Worm (Caenorhabditis elegans) whole organism, midembryonic: ENCODE results near the gene F40F4.7.
A peak's percentile ranks its signal among the peaks of the same experiment; 100 is the strongest.

Source experiments
- T22C8.4 ChIP-seq: fragments of 200-800 bp; sonication (Bioruptor generic); IDR thresholded peaks from 2 replicates; pipeline ENCODE4 v1.3.6; 2022; ENCODE audit warnings: missing genetic modification characterization, missing compliant biosample characterization
- cog-1 ChIP-seq: sonication (generic microtip); optimal IDR thresholded peaks from 2 replicates; lab custom pipeline; 2016; ENCODE audit warnings: missing genetic modification characterization, missing compliant biosample characterization
- flt-1 ChIP-seq: fragments of 200-800 bp; sonication (Bioruptor generic); IDR thresholded peaks from 2 replicates; pipeline ENCODE4 v1.3.6; 2022; ENCODE audit warnings: missing genetic modification characterization, missing compliant biosample characterization
- klf-2 ChIP-seq: fragments of 200-800 bp; sonication (Bioruptor generic); conservative IDR thresholded peaks from 2 replicates; pipeline ENCODE4 v1.3.6; 2022; ENCODE audit warnings: missing genetic modification reagents, missing genetic modification characterization, missing compliant biosample characterization
- med-1 ChIP-seq: sonication (generic microtip); optimal IDR thresholded peaks from 2 replicates; lab custom pipeline; 2017; ENCODE audit warnings: missing genetic modification characterization, mild to moderate bottlenecking, missing compliant biosample characterization, antibody characterized with exemption, missing genetic modification reagents; ENCODE audit not compliant: insufficient read depth
- ref-1 ChIP-seq: fragments of 200-800 bp; sonication (Bioruptor generic); conservative IDR thresholded peaks from 2 replicates; pipeline ENCODE4 v1.3.6; 2022; ENCODE audit warnings: missing genetic modification reagents, missing genetic modification characterization, missing compliant biosample characterization
- tab-1 ChIP-seq: fragments of 200-800 bp; sonication (Bioruptor generic); IDR thresholded peaks from 2 replicates; pipeline ENCODE4 v1.3.6; 2022; ENCODE audit warnings: missing genetic modification characterization, missing compliant biosample characterization
- ztf-23 ChIP-seq: fragments of 200-800 bp; sonication (Bioruptor generic); IDR thresholded peaks from 2 replicates; pipeline ENCODE4 v1.3.6; 2022; ENCODE audit warnings: missing genetic modification reagents, missing genetic modification characterization, missing compliant biosample characterization
- ztf-29 ChIP-seq: fragments of 200-800 bp; sonication (Bioruptor generic); IDR thresholded peaks from 2 replicates; pipeline ENCODE4 v1.3.6; 2022; ENCODE audit warnings: missing genetic modification reagents, missing genetic modification characterization, missing compliant biosample characterization

F40F4.7 gene

DNA sequence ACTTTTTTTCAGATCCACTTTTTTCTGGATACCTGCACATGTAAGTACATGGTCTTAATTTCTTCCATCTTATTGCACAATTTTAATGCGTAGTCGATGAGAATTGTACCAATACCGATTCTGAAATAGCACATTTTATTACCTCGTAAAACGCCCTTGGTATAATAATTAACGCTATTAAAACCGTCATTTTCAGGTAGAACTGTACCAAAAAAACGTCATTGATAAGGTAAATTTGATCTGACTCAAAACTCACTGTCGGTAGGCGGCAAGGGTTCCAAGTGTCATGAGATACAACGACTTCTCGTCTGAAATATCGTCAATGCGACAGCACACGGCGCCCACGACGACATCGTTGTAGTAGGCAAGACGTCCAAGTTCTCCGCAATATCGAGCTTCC, 1.3 kb downstream of the F40F4.7 start:
- TF ChIP-seq klf-2 (GFP tag; lab: Robert Waterston, UW): no peak
- TF ChIP-seq T22C8.4 (GFP tag; lab: Robert Waterston, UW): no peak
- TF ChIP-seq tab-1: no peak
- TF ChIP-seq ref-1 (GFP tag; lab: Robert Waterston, UW): no peak
- no peak for TF ChIP-seq flt-1 (GFP tag; lab: Robert Waterston, UW)
- TF ChIP-seq cog-1 (tag; lab: Kevin White, UChicago): no peak
- TF ChIP-seq ztf-29: no peak
- TF ChIP-seq ztf-23 (GFP tag; lab: Robert Waterston, UW): no peak
- TF ChIP-seq med-1 (GFP tag; lab: Kevin White, UChicago): no peak

DNA sequence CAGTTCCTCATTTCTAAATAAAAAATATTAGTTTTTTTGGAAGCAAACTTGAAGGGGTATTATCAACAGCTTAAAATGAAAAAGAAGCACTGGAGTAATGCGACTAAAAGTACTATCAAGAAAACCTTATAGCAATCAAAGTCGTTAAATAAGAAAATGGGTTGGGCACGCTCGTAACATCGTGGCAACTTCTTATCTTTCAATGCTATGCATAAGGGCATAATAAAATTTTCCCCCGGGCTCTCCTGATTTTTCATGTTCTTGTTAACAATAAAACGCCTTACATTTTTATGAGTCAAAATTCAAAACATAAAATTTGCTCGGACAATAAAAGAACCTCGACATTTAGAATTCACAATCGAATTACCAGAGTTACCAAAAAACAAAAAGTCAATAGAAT, 2.1 kb downstream of the F40F4.7 start, which contains the start of gene irg-7:
TSS of gene irg-7 (minus strand) at position 23 of the 400 bp plus-strand sequence.
- TF ChIP-seq ztf-23 (GFP tag; lab: Robert Waterston, UW) (no peak), tab-1 (no peak), med-1 (GFP tag; lab: Kevin White, UChicago) (no peak), klf-2 (GFP tag; lab: Robert Waterston, UW) (no peak), flt-1 (GFP tag; lab: Robert Waterston, UW) (no peak), T22C8.4 (GFP tag; lab: Robert Waterston, UW) (no peak), cog-1 (tag; lab: Kevin White, UChicago) (no peak), ztf-29 (no peak), ref-1 (GFP tag; lab: Robert Waterston, UW) (no peak)

DNA sequence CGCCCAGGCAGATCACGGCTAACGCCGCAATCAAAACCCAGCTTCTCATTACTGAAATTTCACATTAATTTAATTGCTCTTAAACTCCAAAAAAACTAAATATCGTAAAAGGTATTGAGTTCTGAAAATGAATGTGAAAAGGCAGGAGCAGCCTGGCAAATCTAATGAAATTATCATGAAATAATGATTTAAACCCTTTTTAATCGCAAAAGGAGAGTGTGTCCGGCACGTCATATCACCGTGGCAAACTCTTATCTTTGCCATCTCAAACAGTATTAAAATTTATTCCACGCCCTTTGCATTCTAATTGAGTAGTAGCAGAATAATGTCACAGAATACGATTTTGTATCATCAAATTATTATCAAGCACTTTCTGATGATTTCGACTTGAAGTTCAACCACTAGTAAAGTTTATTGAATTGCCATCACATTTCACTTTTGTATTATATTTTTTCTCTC, 10.3 kb downstream of the F40F4.7 start, which contains the start of gene F28B4.3:
TSS of gene F28B4.3 (minus strand) at position 51 of the 459 bp plus-strand sequence.
- TF ChIP-seq cog-1 (tag; lab: Kevin White, UChicago) (no peak), flt-1 (GFP tag; lab: Robert Waterston, UW) (no peak), ztf-23 (GFP tag; lab: Robert Waterston, UW) (no peak), ref-1 (GFP tag; lab: Robert Waterston, UW) (no peak), ztf-29 (no peak), klf-2 (GFP tag; lab: Robert Waterston, UW) (no peak), med-1 (GFP tag; lab: Kevin White, UChicago) (no peak), T22C8.4 (GFP tag; lab: Robert Waterston, UW) (no peak), tab-1 (no peak)

DNA sequence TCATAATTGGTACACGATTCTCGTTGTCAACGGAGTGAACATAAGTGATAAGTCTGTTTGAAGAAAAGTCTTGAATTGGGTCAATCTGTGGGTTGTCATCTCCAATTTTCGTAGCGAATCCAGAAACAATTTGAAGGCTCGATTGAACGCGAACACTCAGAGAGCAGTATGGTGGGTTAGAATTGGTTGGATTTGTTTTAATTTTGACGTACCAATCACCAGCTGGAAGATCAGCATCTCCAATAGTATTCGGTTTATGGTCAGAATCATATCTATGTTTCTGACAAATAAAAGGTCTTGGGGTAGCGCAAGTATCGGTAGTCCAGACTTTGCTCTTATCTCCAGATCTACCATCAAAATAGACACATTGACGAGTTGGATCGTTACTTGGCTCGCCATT, 15.2 kb downstream of the F40F4.7 start:
- no peak for TF ChIP-seq med-1 (GFP tag; lab: Kevin White, UChicago)
- TF ChIP-seq ref-1 (GFP tag; lab: Robert Waterston, UW): no peak
- no peak for TF ChIP-seq cog-1 (tag; lab: Kevin White, UChicago)
- no peak for TF ChIP-seq ztf-29
- no peak for TF ChIP-seq tab-1
- TF ChIP-seq T22C8.4 (GFP tag; lab: Robert Waterston, UW): no peak
- no peak for TF ChIP-seq flt-1 (GFP tag; lab: Robert Waterston, UW)
- no peak for TF ChIP-seq ztf-23 (GFP tag; lab: Robert Waterston, UW)
- no peak for TF ChIP-seq klf-2 (GFP tag; lab: Robert Waterston, UW)

DNA sequence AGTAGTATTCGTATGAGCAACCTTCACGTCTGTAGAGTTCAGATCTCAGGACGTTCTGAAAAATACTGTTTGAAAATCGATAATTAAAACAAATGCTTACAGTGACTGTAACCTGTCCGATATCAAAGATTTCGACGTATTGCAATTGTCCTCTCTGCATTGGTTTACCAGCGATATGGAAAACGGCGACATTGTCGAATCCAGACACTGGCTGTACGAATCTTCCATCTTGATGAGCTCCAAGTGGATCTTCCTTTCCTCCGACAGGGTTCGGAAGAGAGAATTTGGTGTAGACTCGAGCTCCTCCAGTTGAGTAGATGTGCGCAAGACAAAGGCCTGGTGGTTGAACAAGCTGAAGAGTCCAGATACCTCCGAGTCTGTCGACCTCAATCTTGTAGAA, 17.0 kb downstream of the F40F4.7 start:
- TF ChIP-seq klf-2 (GFP tag; lab: Robert Waterston, UW): no peak
- no peak for TF ChIP-seq flt-1 (GFP tag; lab: Robert Waterston, UW)
- no peak for TF ChIP-seq med-1 (GFP tag; lab: Kevin White, UChicago)
- TF ChIP-seq ztf-23 (GFP tag; lab: Robert Waterston, UW): no peak
- no peak for TF ChIP-seq cog-1 (tag; lab: Kevin White, UChicago)
- TF ChIP-seq T22C8.4 (GFP tag; lab: Robert Waterston, UW): no peak
- no peak for TF ChIP-seq ref-1 (GFP tag; lab: Robert Waterston, UW)
- TF ChIP-seq tab-1: no peak
- no peak for TF ChIP-seq ztf-29

DNA sequence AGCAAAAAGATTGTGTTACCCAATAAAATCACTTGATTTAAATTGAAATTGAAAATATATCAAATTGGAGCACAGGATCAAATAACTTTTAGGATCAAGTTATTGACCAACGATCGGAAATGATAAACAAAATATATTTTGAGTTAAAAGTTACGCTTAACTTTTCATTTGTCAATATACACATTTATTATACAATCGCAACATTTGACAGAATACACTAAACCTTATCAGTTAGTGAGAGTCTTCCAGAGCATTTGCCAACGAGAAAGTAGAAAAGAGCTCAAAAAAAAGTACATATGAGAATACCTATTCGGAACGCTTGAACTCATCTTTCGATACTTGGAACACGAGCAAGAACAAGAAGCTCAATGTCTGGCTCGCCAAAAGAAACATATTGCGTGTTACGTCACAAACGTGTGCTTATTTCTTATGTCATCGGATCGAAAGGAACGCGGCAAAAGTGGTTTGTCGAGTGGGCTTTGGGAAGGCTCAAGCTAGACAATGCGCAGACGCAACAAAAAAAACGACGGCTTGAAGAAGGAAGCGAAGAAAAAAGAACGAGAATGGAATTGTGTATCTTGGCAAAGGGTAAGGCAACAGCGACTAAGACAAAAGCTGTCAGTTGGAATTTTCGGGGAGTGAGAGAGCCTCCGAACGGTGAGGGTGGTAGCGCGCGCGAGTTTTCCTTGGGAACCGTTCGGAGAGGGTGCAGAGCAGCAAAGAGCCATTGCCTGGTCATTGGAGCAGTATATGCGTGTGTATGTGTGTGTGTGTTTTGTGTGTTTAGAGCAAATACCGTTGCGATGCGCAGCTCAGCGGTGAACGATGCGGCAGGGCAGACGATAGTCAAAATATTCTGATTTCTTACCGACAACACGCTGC, 19.1 kb downstream of the F40F4.7 start:
- TF ChIP-seq ztf-23 (GFP tag; lab: Robert Waterston, UW): no peak
- TF ChIP-seq klf-2 (GFP tag; lab: Robert Waterston, UW): no peak
- TF ChIP-seq cog-1 (tag; lab: Kevin White, UChicago): no peak
- TF ChIP-seq flt-1 (GFP tag; lab: Robert Waterston, UW): no peak
- TF ChIP-seq T22C8.4 (GFP tag; lab: Robert Waterston, UW): no peak
- no peak for TF ChIP-seq ztf-29
- TF ChIP-seq tab-1: no peak
- no peak for TF ChIP-seq ref-1 (GFP tag; lab: Robert Waterston, UW)
- no peak for TF ChIP-seq med-1 (GFP tag; lab: Kevin White, UChicago)

DNA sequence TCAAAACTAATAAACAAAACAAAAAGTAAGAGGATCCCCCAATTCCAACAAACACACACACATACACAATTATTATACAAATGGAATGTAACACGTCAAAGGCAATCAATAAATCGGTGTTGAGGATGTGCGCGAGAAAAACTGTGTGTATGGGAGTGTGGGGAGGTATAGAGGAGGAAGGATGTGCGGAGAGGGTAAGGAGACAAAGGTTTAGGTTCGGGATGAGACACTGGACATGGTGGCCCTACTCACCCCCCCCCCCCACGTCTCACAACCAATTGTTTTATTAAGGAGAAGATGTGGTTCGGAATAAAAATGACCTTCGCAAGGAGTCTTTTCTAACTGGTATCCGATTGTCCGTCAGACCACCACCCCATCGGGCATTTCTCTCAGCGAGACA, 22.6 kb downstream of the F40F4.7 start:
- TF ChIP-seq T22C8.4 (GFP tag; lab: Robert Waterston, UW): peak; percentile 19; the same call in 1 of the 2 replicates
- TF ChIP-seq klf-2 (GFP tag; lab: Robert Waterston, UW): no peak

DNA sequence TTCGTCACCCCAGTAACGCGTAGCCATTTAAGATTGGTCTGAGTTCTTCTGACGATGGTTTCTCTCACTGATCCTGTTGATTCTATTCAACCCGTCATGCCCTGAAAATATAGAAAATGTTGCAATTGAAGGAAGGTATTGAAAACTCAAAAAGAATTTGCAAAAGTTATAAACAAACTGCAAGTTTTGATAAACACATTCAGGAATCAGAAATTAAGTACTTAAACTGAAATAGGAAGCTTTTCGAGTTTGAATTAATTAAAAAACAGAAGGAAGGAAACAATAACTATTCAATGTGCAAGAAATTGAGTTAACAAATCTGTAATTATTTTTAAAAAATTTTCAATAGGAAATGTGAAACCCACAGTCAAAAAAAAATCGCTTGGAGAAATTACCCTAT, 25.5 kb downstream of the F40F4.7 start, which contains the start of gene rgl-1:
TSS of gene rgl-1 (minus strand) at position 101 of the 400 bp plus-strand sequence.
- TF ChIP-seq klf-2 (GFP tag; lab: Robert Waterston, UW) (no peak), ztf-23 (GFP tag; lab: Robert Waterston, UW) (no peak), med-1 (GFP tag; lab: Kevin White, UChicago) (no peak), T22C8.4 (GFP tag; lab: Robert Waterston, UW) (no peak), ztf-29 (no peak), ref-1 (GFP tag; lab: Robert Waterston, UW) (no peak), cog-1 (tag; lab: Kevin White, UChicago) (no peak)
